Fruit fly (Drosophila melanogaster) ovary, adult (tissue): ENCODE measurements around the gene CG43998.

Experiments used
- CG17801 ChIP-seq: fragments of 200-800 bp; optimal IDR thresholded peaks from 2 replicates; lab custom pipeline; 2019; ENCODE audit warnings: missing biosample characterization, mild to moderate bottlenecking, missing genetic modification characterization, moderate library complexity; ENCODE audit not compliant: partially characterized antibody

CG43998 gene

dm6 chr3R:23928950-23929602 lies at the start of gene CG43998, which contains the start of the genes CG43999 and CG31142:
Gene CG43998, minus strand, starts transcription at chr3R:23929000.
Gene CG43999, minus strand, starts transcription at chr3R:23929000.
Gene CG31142, plus strand, starts transcription at chr3R:23929243.
- peak; percentile 33 for TF ChIP-seq CG17801

DNA sequence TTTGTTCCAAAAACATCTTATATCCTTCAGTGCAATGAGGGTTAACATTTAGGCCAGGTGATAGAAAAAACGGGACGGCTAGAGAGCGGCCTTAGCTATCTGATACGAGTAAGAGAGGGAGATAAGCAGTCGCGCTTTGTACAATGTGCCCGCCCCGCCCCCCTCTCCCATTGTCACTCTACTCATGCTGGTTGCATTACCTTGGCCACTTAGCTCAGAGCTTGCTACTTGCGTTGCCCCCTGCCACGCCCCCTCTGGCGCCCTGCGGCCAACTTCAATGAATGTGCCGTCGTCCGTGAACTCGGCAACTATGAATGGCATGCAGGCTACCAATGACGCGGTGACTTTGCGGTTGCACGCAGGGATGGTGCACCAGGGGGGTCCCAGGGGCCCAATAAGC lies 43.0 kb upstream of the CG43998 start:
- TF ChIP-seq CG17801: no peak

- no peak for TF ChIP-seq CG17801
Measured at dm6 chr3R:23971208-23971607, 42.4 kb upstream of the CG43998 start.

DNA sequence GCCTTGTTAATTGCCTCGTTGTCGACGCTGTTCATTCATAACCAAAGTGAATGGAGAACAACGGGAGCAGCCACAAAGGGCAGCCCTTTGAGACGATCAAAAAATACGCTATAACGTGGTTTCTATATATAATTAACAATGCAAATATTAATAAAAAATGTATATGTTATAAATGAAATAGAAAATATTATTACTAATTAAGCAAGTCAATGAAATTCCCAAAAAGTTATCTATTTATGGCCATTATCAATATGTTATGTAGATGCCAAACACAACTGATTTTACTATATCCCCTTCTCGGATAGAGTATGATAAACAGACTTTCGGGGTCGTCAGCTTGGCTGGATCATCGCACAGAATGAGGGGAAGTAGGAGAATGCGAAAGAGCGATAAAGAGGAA lies 40.6 kb upstream of the CG43998 start:
- TF ChIP-seq CG17801: no peak

DNA sequence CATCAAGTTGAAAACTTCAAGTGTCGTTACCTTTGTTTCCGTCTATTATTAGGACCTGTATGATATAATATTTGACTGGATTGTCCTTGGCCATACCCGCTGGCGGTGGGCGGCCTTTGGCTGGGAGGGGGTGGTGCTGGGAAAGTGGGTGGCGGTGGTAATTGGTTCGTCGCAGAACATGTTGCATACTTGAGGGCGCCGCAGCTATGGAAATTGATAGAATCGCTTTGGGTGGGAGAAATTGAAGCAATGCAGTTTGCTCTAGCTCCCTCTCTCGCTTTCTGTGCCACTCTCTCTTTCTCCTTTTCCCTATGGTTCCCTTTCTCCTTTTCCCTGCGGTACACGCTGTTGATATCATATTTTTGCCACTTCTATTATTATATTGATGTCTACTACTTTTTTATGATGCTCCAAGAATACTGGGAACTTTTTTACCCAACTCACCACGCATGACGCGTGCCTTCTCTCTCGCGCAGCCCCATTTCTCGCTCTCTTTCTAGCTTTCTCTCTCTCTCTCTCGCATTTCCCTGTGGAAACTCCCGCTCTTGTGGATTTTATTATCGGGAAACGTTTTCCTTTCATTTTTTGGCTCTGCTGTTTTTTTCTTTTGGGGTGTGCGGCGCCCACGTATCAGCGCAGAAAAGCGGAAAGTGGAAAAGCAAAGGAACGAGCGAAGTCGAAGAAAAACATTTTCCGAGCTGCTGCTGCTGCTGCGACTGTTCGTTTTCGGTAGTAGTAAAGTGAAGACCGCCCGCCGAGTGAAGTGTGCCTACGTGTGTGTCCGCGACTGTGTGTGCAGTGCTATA lies 36.3 kb upstream of the CG43998 start:
- TF ChIP-seq CG17801: no peak

- no peak for TF ChIP-seq CG17801
Measured at dm6 chr3R:23962781-23963222, 34.0 kb upstream of the CG43998 start, which contains the start of gene CG31140. Gene CG31140, plus strand, starts transcription at chr3R:23963180.

DNA sequence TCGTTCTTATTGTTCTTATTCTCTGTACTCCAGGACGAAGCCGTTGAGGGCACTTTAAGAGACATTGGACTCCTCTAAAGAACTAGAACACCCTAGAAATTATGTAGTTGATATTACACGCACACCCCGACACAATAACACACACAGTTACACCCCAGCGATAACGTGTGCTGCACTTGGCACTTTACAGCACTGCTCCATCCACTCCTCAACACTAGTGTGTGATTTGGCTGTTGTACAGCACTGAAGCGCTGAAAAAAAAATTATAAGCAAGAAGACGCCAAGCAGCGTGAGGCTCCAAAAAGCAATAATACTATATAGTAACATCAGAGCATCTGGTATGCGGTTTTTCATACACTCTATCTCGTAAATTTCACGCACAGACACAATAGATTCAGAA lies 32.1 kb upstream of the CG43998 start:
- no peak for TF ChIP-seq CG17801

dm6 chr3R:23958091-23958838 lies 29.5 kb upstream of the CG43998 start, which contains the start of the genes GluProRS and AP-1sigma:
Gene GluProRS, minus strand, starts transcription at chr3R:23958391.
Gene AP-1sigma, plus strand, starts transcription at chr3R:23958651.
- TF ChIP-seq CG17801: peak; percentile 88

- peak; percentile 20 for TF ChIP-seq CG17801
Measured at dm6 chr3R:23955380-23955779, 26.6 kb upstream of the CG43998 start.

- TF ChIP-seq CG17801: no peak
Measured at dm6 chr3R:23948466-23949413, 19.9 kb upstream of the CG43998 start.

DNA sequence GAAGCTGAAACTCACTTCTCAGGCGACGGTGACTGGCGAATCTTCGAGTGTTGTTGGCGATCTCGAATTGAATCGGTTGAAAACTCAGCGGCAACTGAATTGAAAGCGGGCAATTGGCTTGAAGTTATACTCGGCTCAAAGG lies 19.4 kb upstream of the CG43998 start, which contains the start of gene CG12268:
Gene CG12268, minus strand, starts transcription at position 101 of the 142 bp plus-strand sequence.
- TF ChIP-seq CG17801: no peak

DNA sequence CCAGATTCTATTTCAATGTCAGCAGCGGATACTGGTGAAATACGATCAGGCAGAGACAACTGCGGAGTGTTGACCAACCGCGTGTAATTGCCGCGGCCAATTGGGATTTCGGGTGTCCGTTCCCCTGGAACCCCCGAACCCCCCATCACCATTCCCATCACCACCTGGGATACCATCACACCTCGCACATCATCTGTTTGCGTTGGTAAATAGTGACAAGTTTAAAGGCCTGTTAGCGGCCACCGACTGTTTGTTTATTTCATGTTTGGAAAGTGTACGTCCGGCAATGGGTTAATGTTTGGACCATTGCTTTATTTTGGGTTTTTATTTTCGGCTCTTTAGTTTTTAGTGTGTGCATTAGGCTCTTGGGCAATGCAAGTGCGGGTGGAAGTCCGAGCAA lies 18.2 kb upstream of the CG43998 start:
- TF ChIP-seq CG17801: no peak

- TF ChIP-seq CG17801: no peak
Measured at dm6 chr3R:23943843-23944356, 15.1 kb upstream of the CG43998 start.

dm6 chr3R:23942965-23943413 lies 14.2 kb upstream of the CG43998 start, which contains the start of gene Gdh:
Gene Gdh, minus strand, starts transcription at chr3R:23943101.
- peak; percentile 69 for TF ChIP-seq CG17801

DNA sequence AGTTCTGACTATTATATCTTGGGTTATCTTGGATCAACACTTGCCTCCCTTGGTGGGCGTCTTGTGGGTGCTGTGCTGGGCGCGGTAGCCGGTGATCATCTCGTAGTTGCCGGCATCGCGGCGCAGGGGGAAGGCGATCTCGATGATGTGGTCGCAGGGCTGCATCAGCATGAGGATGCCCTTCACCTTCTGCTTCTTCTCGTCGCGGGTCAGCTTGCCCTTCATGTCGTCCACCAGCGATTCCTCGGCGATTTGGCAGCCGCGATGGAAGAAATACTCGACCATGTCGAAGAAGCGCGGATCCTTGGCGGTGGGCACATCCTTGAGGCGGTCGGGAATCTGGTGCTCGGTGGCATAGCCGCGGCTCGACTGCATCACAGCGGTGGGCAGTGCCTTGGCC lies 13.8 kb upstream of the CG43998 start:
- no peak for TF ChIP-seq CG17801
